Fruit fly (Drosophila melanogaster) whole organism, wandering third instar larva: Measurements from ENCODE around the gene mTerf3.

ENCODE experiments used
- Abd-B ChIP-seq: fragments of >200 bp; optimal IDR thresholded peaks from 2 replicates; lab custom pipeline; 2017; ENCODE audit warnings: missing biosample characterization, missing genetic modification characterization
- Hr78 ChIP-seq: fragments of >200 bp; optimal IDR thresholded peaks from 2 replicates; lab custom pipeline; 2017; ENCODE audit warnings: missing biosample characterization, missing genetic modification characterization
- br ChIP-seq: fragments of 200-800 bp; sonication (Bioruptor generic); optimal IDR thresholded peaks from 2 replicates; lab custom pipeline; 2016; ENCODE audit warnings: missing biosample characterization, missing genetic modification characterization
- usp ChIP-seq: fragments of >200 bp; optimal IDR thresholded peaks from 2 replicates; lab custom pipeline; 2017; ENCODE audit warnings: missing biosample characterization, missing genetic modification characterization

DNA sequence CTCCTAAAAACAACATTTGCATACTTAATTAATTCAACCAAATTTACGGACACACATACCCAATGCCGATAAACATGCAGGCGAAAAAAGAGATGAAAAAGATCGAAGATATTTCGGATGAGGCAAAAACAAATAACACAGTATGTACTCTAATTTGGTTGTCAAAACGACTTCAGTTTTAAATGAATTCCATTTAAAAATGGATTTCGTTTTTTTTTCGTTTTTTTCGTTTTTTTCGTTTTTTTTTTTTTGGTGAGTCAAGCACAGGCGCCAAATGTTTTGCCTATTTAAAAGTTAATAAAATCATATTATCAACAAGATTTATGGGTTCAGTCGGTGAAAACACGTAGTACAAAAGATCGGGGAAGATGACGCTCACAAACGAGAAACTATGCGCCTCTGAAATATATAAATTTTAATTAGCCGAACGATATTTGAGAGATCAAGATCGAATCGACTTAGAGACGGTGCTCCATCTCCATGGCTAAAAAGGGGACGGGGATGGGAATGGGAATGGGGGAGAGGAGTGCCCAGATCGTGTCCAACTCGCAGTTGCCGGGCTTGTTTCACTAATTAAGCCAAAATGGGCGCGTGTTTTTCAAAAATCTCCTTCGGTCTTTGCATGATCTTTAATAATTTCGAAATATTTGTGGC lies 27.8 kb upstream of the mTerf3 start:
- TF ChIP-seq usp (GFP tag; lab: Kevin White, UChicago) (no peak), br (GFP tag; lab: Kevin White, UChicago) (no peak), Abd-B (no peak), Hr78 (GFP tag; lab: Kevin White, UChicago) (no peak)
